Worm (Caenorhabditis elegans): ENCODE results near the gene mnk-1.

The mnk-1 gene

ce11 chrII:10579655-10580054 is 24.8 kb upstream of the mnk-1 start, which contains the start of gene dohh-1:
Gene dohh-1 (plus strand): TSS chrII:10579955.
- no peak for TF ChIP-seq tbx-11 (GFP tag; IDR thresholded peaks at IDR 0.05)
- no peak for TF ChIP-seq flt-1 (GFP tag; IDR thresholded peaks at IDR 0.05)
- no peak for TF ChIP-seq ceh-36 (tag; optimal IDR thresholded peaks at IDR 0.05)
- no peak for TF ChIP-seq hmg-4 (GFP tag; optimal IDR thresholded peaks at IDR 0.05)
- no peak for TF ChIP-seq tra-4 (tag; optimal IDR thresholded peaks at IDR 0.05)
- no peak for TF ChIP-seq ceh-13 (GFP tag; optimal IDR thresholded peaks at IDR 0.05)
- TF ChIP-seq aly-1 (tag; optimal IDR thresholded peaks at IDR 0.05): no peak
- TF ChIP-seq B0310.2 (tag; optimal IDR thresholded peaks at IDR 0.05): no peak
- TF ChIP-seq tbx-37 (GFP tag; conservative IDR thresholded peaks at IDR 0.05): no peak
- TF ChIP-seq sea-1 (GFP tag; conservative IDR thresholded peaks at IDR 0.05): no peak
- no peak for TF ChIP-seq F13C5.2 (tag; optimal IDR thresholded peaks at IDR 0.05)
- no peak for TF ChIP-seq hnd-1 (tag; optimal IDR thresholded peaks at IDR 0.05)
- no peak for TF ChIP-seq ama-1 (optimal IDR thresholded peaks at IDR 0.05)
- no peak for TF ChIP-seq hmbx-1 (tag; optimal IDR thresholded peaks at IDR 0.05)
- no peak for TF ChIP-seq pes-1 (GFP tag; IDR thresholded peaks at IDR 0.05)
- TF ChIP-seq ets-7 (tag; optimal IDR thresholded peaks at IDR 0.05): no peak
- TF ChIP-seq scrt-1 (GFP tag; IDR thresholded peaks at IDR 0.05): no peak

ce11 chrII:10578843-10579430 is 24.1 kb upstream of the mnk-1 start, which contains the start of gene rpb-6:
Gene rpb-6 (plus strand): TSS chrII:10579380.
- no peak for TF ChIP-seq hnd-1 (tag; optimal IDR thresholded peaks at IDR 0.05)
- no peak for TF ChIP-seq ceh-13 (GFP tag; optimal IDR thresholded peaks at IDR 0.05)
- no peak for TF ChIP-seq pes-1 (GFP tag; IDR thresholded peaks at IDR 0.05)
- no peak for TF ChIP-seq tbx-37 (GFP tag; conservative IDR thresholded peaks at IDR 0.05)
- TF ChIP-seq ceh-36 (tag; optimal IDR thresholded peaks at IDR 0.05): no peak
- no peak for TF ChIP-seq hmbx-1 (tag; optimal IDR thresholded peaks at IDR 0.05)
- no peak for TF ChIP-seq aly-1 (tag; optimal IDR thresholded peaks at IDR 0.05)
- TF ChIP-seq flt-1 (GFP tag; IDR thresholded peaks at IDR 0.05): no peak
- no peak for TF ChIP-seq tbx-11 (GFP tag; IDR thresholded peaks at IDR 0.05)
- TF ChIP-seq ets-7 (tag; optimal IDR thresholded peaks at IDR 0.05): no peak
- no peak for TF ChIP-seq scrt-1 (GFP tag; IDR thresholded peaks at IDR 0.05)
- no peak for TF ChIP-seq B0310.2 (tag; optimal IDR thresholded peaks at IDR 0.05)
- no peak for TF ChIP-seq tra-4 (tag; optimal IDR thresholded peaks at IDR 0.05)
- TF ChIP-seq ama-1 (optimal IDR thresholded peaks at IDR 0.05): no peak
- TF ChIP-seq hmg-4 (GFP tag; optimal IDR thresholded peaks at IDR 0.05): no peak

- TF ChIP-seq hmbx-1 (tag; optimal IDR thresholded peaks at IDR 0.05) (no peak), ceh-13 (GFP tag; optimal IDR thresholded peaks at IDR 0.05) (no peak), tbx-37 (GFP tag; conservative IDR thresholded peaks at IDR 0.05) (no peak), pes-1 (GFP tag; IDR thresholded peaks at IDR 0.05) (no peak), tra-4 (tag; optimal IDR thresholded peaks at IDR 0.05) (no peak), aly-1 (tag; optimal IDR thresholded peaks at IDR 0.05) (no peak), hnd-1 (tag; optimal IDR thresholded peaks at IDR 0.05) (no peak), ets-7 (tag; optimal IDR thresholded peaks at IDR 0.05) (no peak), F13C5.2 (tag; optimal IDR thresholded peaks at IDR 0.05) (no peak)
Measured at ce11 chrII:10574177-10574576, 19.3 kb upstream of the mnk-1 start.

- no peak for TF ChIP-seq sea-1 (GFP tag; conservative IDR thresholded peaks at IDR 0.05)
- no peak for TF ChIP-seq F13C5.2 (tag; optimal IDR thresholded peaks at IDR 0.05)
- TF ChIP-seq ceh-13 (GFP tag; optimal IDR thresholded peaks at IDR 0.05): no peak
- TF ChIP-seq flt-1 (GFP tag; IDR thresholded peaks at IDR 0.05): no peak
- no peak for TF ChIP-seq ama-1 (optimal IDR thresholded peaks at IDR 0.05)
- TF ChIP-seq tbx-11 (GFP tag; IDR thresholded peaks at IDR 0.05): no peak
- no peak for TF ChIP-seq ceh-36 (tag; optimal IDR thresholded peaks at IDR 0.05)
- no peak for TF ChIP-seq B0310.2 (tag; optimal IDR thresholded peaks at IDR 0.05)
- TF ChIP-seq tbx-37 (GFP tag; conservative IDR thresholded peaks at IDR 0.05): no peak
- no peak for TF ChIP-seq scrt-1 (GFP tag; IDR thresholded peaks at IDR 0.05)
- no peak for TF ChIP-seq hmg-4 (GFP tag; optimal IDR thresholded peaks at IDR 0.05)
- no peak for TF ChIP-seq aly-1 (tag; optimal IDR thresholded peaks at IDR 0.05)
- no peak for TF ChIP-seq ets-7 (tag; optimal IDR thresholded peaks at IDR 0.05)
Measured at ce11 chrII:10571967-10572366, 17.1 kb upstream of the mnk-1 start, which contains the start of gene C06A1.3. Gene C06A1.3 (plus strand): TSS chrII:10572267.

- TF ChIP-seq aly-1 (tag; optimal IDR thresholded peaks at IDR 0.05) (no peak), hmg-4 (GFP tag; optimal IDR thresholded peaks at IDR 0.05) (no peak), B0310.2 (tag; optimal IDR thresholded peaks at IDR 0.05) (no peak), tra-4 (tag; optimal IDR thresholded peaks at IDR 0.05) (no peak)
Measured at ce11 chrII:10570302-10570701, 15.5 kb upstream of the mnk-1 start, which contains the start of gene txt-13. Gene txt-13 (plus strand): TSS chrII:10570602.

- TF ChIP-seq tbx-11 (GFP tag; IDR thresholded peaks at IDR 0.05) (no peak), flt-1 (GFP tag; IDR thresholded peaks at IDR 0.05) (no peak), B0310.2 (tag; optimal IDR thresholded peaks at IDR 0.05) (no peak), hnd-1 (tag; optimal IDR thresholded peaks at IDR 0.05) (no peak), ceh-36 (tag; optimal IDR thresholded peaks at IDR 0.05) (no peak), hmg-4 (GFP tag; optimal IDR thresholded peaks at IDR 0.05) (no peak), pes-1 (GFP tag; IDR thresholded peaks at IDR 0.05) (no peak), ets-7 (tag; optimal IDR thresholded peaks at IDR 0.05) (no peak), tra-4 (tag; optimal IDR thresholded peaks at IDR 0.05) (no peak)
Measured at ce11 chrII:10569498-10569897, 14.7 kb upstream of the mnk-1 start.

ce11 chrII:10566458-10566857 is 11.6 kb upstream of the mnk-1 start:
- TF ChIP-seq tbx-11 (GFP tag; IDR thresholded peaks at IDR 0.05): no peak
- TF ChIP-seq F13C5.2 (tag; optimal IDR thresholded peaks at IDR 0.05): no peak
- no peak for TF ChIP-seq ceh-13 (GFP tag; optimal IDR thresholded peaks at IDR 0.05)
- TF ChIP-seq ets-7 (tag; optimal IDR thresholded peaks at IDR 0.05): no peak
- TF ChIP-seq pes-1 (GFP tag; IDR thresholded peaks at IDR 0.05): no peak
- TF ChIP-seq ceh-36 (tag; optimal IDR thresholded peaks at IDR 0.05): no peak
- TF ChIP-seq sea-1 (GFP tag; conservative IDR thresholded peaks at IDR 0.05): no peak
- no peak for TF ChIP-seq scrt-1 (GFP tag; IDR thresholded peaks at IDR 0.05)
- TF ChIP-seq tbx-37 (GFP tag; conservative IDR thresholded peaks at IDR 0.05): no peak
- no peak for TF ChIP-seq hnd-1 (tag; optimal IDR thresholded peaks at IDR 0.05)
- no peak for TF ChIP-seq hmg-4 (GFP tag; optimal IDR thresholded peaks at IDR 0.05)
- no peak for TF ChIP-seq tra-4 (tag; optimal IDR thresholded peaks at IDR 0.05)
- TF ChIP-seq B0310.2 (tag; optimal IDR thresholded peaks at IDR 0.05): no peak
- no peak for TF ChIP-seq hmbx-1 (tag; optimal IDR thresholded peaks at IDR 0.05)
- no peak for TF ChIP-seq ama-1 (optimal IDR thresholded peaks at IDR 0.05)
- TF ChIP-seq flt-1 (GFP tag; IDR thresholded peaks at IDR 0.05): no peak
- no peak for TF ChIP-seq aly-1 (tag; optimal IDR thresholded peaks at IDR 0.05)

Measured in whole organism, early embryonic.